Worm (Caenorhabditis elegans) whole organism, L4 larva: ENCODE data around the gene F07H5.13.

Experiments used
- F10B5.3 ChIP-seq: sonication (generic microtip); optimal IDR thresholded peaks from 2 replicates; lab custom pipeline; 2016; ENCODE audit warnings: mild to moderate bottlenecking, missing genetic modification characterization, missing compliant biosample characterization
- F44E2.7 ChIP-seq: fragments of 200-800 bp; sonication (Bioruptor generic); IDR thresholded peaks from 2 replicates; pipeline ENCODE4 v2.1.2; 2022; ENCODE audit warnings: missing genetic modification characterization, missing compliant biosample characterization
- T20F7.1 ChIP-seq: fragments of 200-800 bp; sonication (Bioruptor generic); optimal IDR thresholded peaks from 2 replicates; lab custom pipeline; 2018; ENCODE audit warnings: mild to moderate bottlenecking, missing genetic modification characterization, missing compliant biosample characterization
- T26A8.4 ChIP-seq: fragments of 200-800 bp; sonication (Bioruptor generic); IDR thresholded peaks from 2 replicates; pipeline ENCODE4 v1.3.6; 2022; ENCODE audit warnings: missing genetic modification characterization, missing compliant biosample characterization
- Y105C5A.15 ChIP-seq: fragments of 200-800 bp; sonication (Bioruptor generic); IDR thresholded peaks from 2 replicates; pipeline ENCODE4 v1.3.6; 2022; ENCODE audit warnings: missing genetic modification characterization, missing compliant biosample characterization
- Y5F2A.4 ChIP-seq: fragments of 200-800 bp; sonication (Bioruptor generic); optimal IDR thresholded peaks from 2 replicates; lab custom pipeline; 2018; ENCODE audit warnings: mild to moderate bottlenecking, missing genetic modification characterization, missing compliant biosample characterization
- aly-2 ChIP-seq: sonication (generic microtip); optimal IDR thresholded peaks from 2 replicates; lab custom pipeline; 2018; ENCODE audit warnings: missing biosample characterization, missing genetic modification characterization
- ceh-28 ChIP-seq: fragments of 150-350 bp; optimal IDR thresholded peaks from 2 replicates; lab custom pipeline; 2014; ENCODE audit warnings: missing biosample characterization, missing genetic modification reagents, missing genetic modification characterization
- ceh-32 ChIP-seq: sonication (generic microtip); optimal IDR thresholded peaks from 2 replicates; lab custom pipeline; 2016; ENCODE audit warnings: mild to moderate bottlenecking, missing genetic modification characterization, missing compliant biosample characterization; ENCODE audit not compliant: poor library complexity
- ceh-44 ChIP-seq: fragments of 200-800 bp; sonication (Bioruptor generic); IDR thresholded peaks from 2 replicates; pipeline ENCODE4 v1.3.6; 2022; ENCODE audit warnings: missing genetic modification reagents, missing genetic modification characterization, missing compliant biosample characterization
- cey-2 ChIP-seq: sonication (generic microtip); optimal IDR thresholded peaks from 3 replicates; lab custom pipeline; 2017; ENCODE audit warnings: missing genetic modification characterization, mild to moderate bottlenecking, missing compliant biosample characterization, antibody characterized with exemption, borderline replicate concordance; ENCODE audit not compliant: insufficient read depth
- ctbp-1 ChIP-seq: fragments of 200-800 bp; sonication (Bioruptor generic); IDR thresholded peaks from 2 replicates; pipeline ENCODE4 v1.3.6; 2022; ENCODE audit warnings: missing genetic modification reagents, missing genetic modification characterization, missing compliant biosample characterization
- daf-12 ChIP-seq: fragments of 150-350 bp; optimal IDR thresholded peaks from 2 replicates; lab custom pipeline; 2014; ENCODE audit warnings: missing biosample characterization, missing genetic modification reagents, missing genetic modification characterization
- daf-16 ChIP-seq, 3 experiments: sonication (generic microtip); optimal IDR thresholded peaks; 2 replicates each; lab custom pipeline; 2016 to 2017; ENCODE audit warnings: missing genetic modification characterization in 3 of 3, missing genetic modification reagents in 3 of 3, mild to moderate bottlenecking in 2 of 3, missing compliant biosample characterization in 2 of 3, missing biosample characterization in 1 of 3, moderate library complexity in 1 of 3
- dmd-6 ChIP-seq: fragments of 200-800 bp; sonication (Bioruptor generic); IDR thresholded peaks from 2 replicates; pipeline ENCODE4 v1.3.6; 2022; ENCODE audit warnings: missing genetic modification reagents, missing genetic modification characterization, missing compliant biosample characterization
- dpl-1 ChIP-seq: fragments of 150-350 bp; optimal IDR thresholded peaks from 2 replicates; lab custom pipeline; 2014; ENCODE audit warnings: missing biosample characterization, missing genetic modification reagents, missing genetic modification characterization
- egl-43 ChIP-seq: fragments of 200-800 bp; sonication (Bioruptor generic); IDR thresholded peaks from 2 replicates; pipeline ENCODE4 v1.3.6; 2022; ENCODE audit warnings: missing genetic modification reagents, missing genetic modification characterization, missing compliant biosample characterization
- fkh-10 ChIP-seq: fragments of 150-350 bp; optimal IDR thresholded peaks from 2 replicates; lab custom pipeline; 2014; ENCODE audit warnings: missing biosample characterization, missing genetic modification reagents, missing genetic modification characterization
- hif-1 ChIP-seq, 2 experiments: sonication (generic microtip); optimal IDR thresholded peaks; 2 replicates each; lab custom pipeline; 2016 to 2017; ENCODE audit warnings: missing compliant biosample characterization in 2 of 2, missing genetic modification characterization in 2 of 2, missing genetic modification reagents in 2 of 2, missing genotype in 2 of 2, mild to moderate bottlenecking in 1 of 2
- hlh-30 ChIP-seq: sonication (generic microtip); optimal IDR thresholded peaks from 2 replicates; lab custom pipeline; 2017; ENCODE audit warnings: antibody characterized with exemption, mild to moderate bottlenecking, missing genetic modification characterization, missing compliant biosample characterization; ENCODE audit not compliant: insufficient read depth
- hmg-1.1 ChIP-seq: fragments of 200-800 bp; sonication (Bioruptor generic); IDR thresholded peaks from 2 replicates; pipeline ENCODE4 v1.3.6; 2022; ENCODE audit warnings: missing genetic modification reagents, missing genetic modification characterization, missing compliant biosample characterization
- lin-13 ChIP-seq: fragments of 150-350 bp; optimal IDR thresholded peaks from 2 replicates; lab custom pipeline; 2014; ENCODE audit warnings: missing biosample characterization, missing genetic modification reagents, missing genetic modification characterization
- lin-38 ChIP-seq: fragments of 200-800 bp; sonication (Bioruptor generic); IDR thresholded peaks from 2 replicates; pipeline ENCODE4 v1.3.6; 2022; ENCODE audit warnings: missing genetic modification reagents, missing genetic modification characterization, missing compliant biosample characterization
- lsy-2 ChIP-seq, 2 experiments: fragments of 150-350 bp in 1 of 2; sonication (generic microtip) in 1 of 2; optimal IDR thresholded peaks; 2 replicates each; lab custom pipeline; 2014 to 2017; ENCODE audit warnings: missing biosample characterization in 2 of 2, missing genetic modification characterization in 2 of 2
- madf-9 ChIP-seq: fragments of 200-800 bp; sonication (Bioruptor generic); conservative IDR thresholded peaks from 2 replicates; pipeline ENCODE4 v1.3.6; 2022; ENCODE audit warnings: missing genetic modification reagents, missing genetic modification characterization, missing compliant biosample characterization
- mdl-1 ChIP-seq, 2 experiments: fragments of 150-350 bp in 1 of 2; sonication (generic microtip) in 1 of 2; optimal IDR thresholded peaks; 2 replicates each; lab custom pipeline; 2014 to 2017; ENCODE audit warnings: missing biosample characterization in 2 of 2, missing genetic modification characterization in 2 of 2
- mdt-29 ChIP-seq: fragments of 200-800 bp; sonication (Bioruptor generic); IDR thresholded peaks from 2 replicates; pipeline ENCODE4 v1.3.6; 2022; ENCODE audit warnings: missing genetic modification reagents, missing genetic modification characterization, missing compliant biosample characterization
- mes-2 ChIP-seq: sonication (generic microtip); optimal IDR thresholded peaks from 2 replicates; lab custom pipeline; 2016; ENCODE audit warnings: missing genotype, mild to moderate bottlenecking, missing genetic modification characterization, missing compliant biosample characterization; ENCODE audit not compliant: poor library complexity, severe bottlenecking
- mxl-3 ChIP-seq: fragments of 200-800 bp; sonication (Bioruptor generic); optimal IDR thresholded peaks from 2 replicates; lab custom pipeline; 2018; ENCODE audit warnings: mild to moderate bottlenecking, missing genetic modification characterization, missing compliant biosample characterization
- nhr-102 ChIP-seq: sonication (generic microtip); optimal IDR thresholded peaks from 2 replicates; lab custom pipeline; 2016; ENCODE audit warnings: mild to moderate bottlenecking, missing genetic modification characterization, moderate library complexity, missing compliant biosample characterization
- nhr-111 ChIP-seq: fragments of 200-800 bp; sonication (Bioruptor generic); optimal IDR thresholded peaks from 2 replicates; lab custom pipeline; 2018; ENCODE audit warnings: mild to moderate bottlenecking, missing genetic modification characterization, missing compliant biosample characterization
- nhr-237 ChIP-seq: sonication (generic microtip); optimal IDR thresholded peaks from 2 replicates; lab custom pipeline; 2017; ENCODE audit warnings: missing biosample characterization, missing genetic modification characterization
- nhr-48 ChIP-seq: sonication (generic microtip); optimal IDR thresholded peaks from 2 replicates; lab custom pipeline; 2016; ENCODE audit warnings: mild to moderate bottlenecking, missing genetic modification characterization, missing compliant biosample characterization
- nhr-77 ChIP-seq: fragments of 150-350 bp; optimal IDR thresholded peaks from 2 replicates; lab custom pipeline; 2014; ENCODE audit warnings: missing biosample characterization, missing genetic modification characterization
- rbr-2 ChIP-seq: sonication (generic microtip); optimal IDR thresholded peaks from 2 replicates; lab custom pipeline; 2016; ENCODE audit warnings: missing genotype, missing genetic modification characterization, missing compliant biosample characterization
- sdz-12 ChIP-seq: fragments of 200-800 bp; sonication (Bioruptor generic); optimal IDR thresholded peaks from 2 replicates; lab custom pipeline; 2018; ENCODE audit warnings: mild to moderate bottlenecking, missing genetic modification characterization, missing compliant biosample characterization
- skn-1 ChIP-seq: fragments of 150-350 bp; optimal IDR thresholded peaks from 2 replicates; lab custom pipeline; 2014; ENCODE audit warnings: missing biosample characterization, missing genetic modification characterization
- snpc-1.2 ChIP-seq: fragments of 200-800 bp; sonication (Bioruptor generic); IDR thresholded peaks from 2 replicates; pipeline ENCODE4 v1.3.6; 2022; ENCODE audit warnings: missing genetic modification reagents, missing genetic modification characterization, missing compliant biosample characterization
- spr-3 ChIP-seq: fragments of 200-800 bp; sonication (Bioruptor generic); optimal IDR thresholded peaks from 2 replicates; lab custom pipeline; 2018; ENCODE audit warnings: mild to moderate bottlenecking, missing genetic modification characterization, missing compliant biosample characterization
- unc-130 ChIP-seq: sonication (generic microtip); optimal IDR thresholded peaks from 2 replicates; lab custom pipeline; 2016; ENCODE audit warnings: missing genetic modification reagents, missing genetic modification characterization, missing compliant biosample characterization
- unc-62 ChIP-seq, 3 experiments: fragments of 150-350 bp in 1 of 3; sonication (generic microtip); optimal IDR thresholded peaks in 2 of 3; peaks in 1 of 3; 1 replicate in 1 of 3; 2 replicates in 2 of 3; lab custom pipeline; 2014 to 2017; ENCODE audit warnings: missing biosample characterization in 3 of 3, missing genetic modification characterization in 3 of 3, missing genetic modification reagents in 3 of 3, missing genotype in 1 of 3
- vab-7 ChIP-seq: fragments of 200-800 bp; sonication (Bioruptor generic); IDR thresholded peaks from 2 replicates; pipeline ENCODE4 v1.3.6; 2022; ENCODE audit warnings: missing genetic modification reagents, missing genetic modification characterization, missing compliant biosample characterization
- zag-1 ChIP-seq: fragments of 150-350 bp; optimal IDR thresholded peaks from 2 replicates; lab custom pipeline; 2014; ENCODE audit warnings: missing biosample characterization, missing genetic modification characterization
- zfp-2 ChIP-seq: sonication (generic microtip); optimal IDR thresholded peaks from 2 replicates; lab custom pipeline; 2016; ENCODE audit warnings: mild to moderate bottlenecking, missing genetic modification characterization, missing compliant biosample characterization
- zfp-3 ChIP-seq: fragments of 200-800 bp; sonication (Bioruptor generic); conservative IDR thresholded peaks from 2 replicates; pipeline ENCODE4 v1.3.6; 2022; ENCODE audit warnings: missing genetic modification reagents, missing genetic modification characterization, missing compliant biosample characterization
- zip-11 ChIP-seq: fragments of 200-800 bp; sonication (Bioruptor generic); IDR thresholded peaks from 2 replicates; pipeline ENCODE4 v1.3.6; 2022; ENCODE audit warnings: missing genetic modification characterization, missing compliant biosample characterization
- ztf-11 ChIP-seq: fragments of 150-350 bp; optimal IDR thresholded peaks from 2 replicates; lab custom pipeline; 2014; ENCODE audit warnings: missing biosample characterization, missing genetic modification characterization

The F07H5.13 gene

ce11 chrII:8785875-8786274 is 4.5 kb upstream of the F07H5.13 start:
- TF ChIP-seq unc-62 (GFP tag; optimal IDR thresholded peaks at IDR 0.05 in 1 of 2; lab: Kevin White, UChicago) (peak in 1 of 2 experiments; percentile 72), unc-62 (tag; optimal IDR thresholded peaks at IDR 0.05; lab: Kevin White, UChicago) (no peak), ceh-44 (GFP tag; lab: Robert Waterston, UW) (no peak), nhr-102 (tag; lab: Kevin White, UChicago) (no peak), madf-9 (GFP tag; lab: Robert Waterston, UW) (no peak), zip-11 (GFP tag; lab: Robert Waterston, UW) (no peak), hlh-30 (tag; lab: Kevin White, UChicago) (peak; percentile 82), mdt-29 (GFP tag; lab: Robert Waterston, UW) (no peak), ceh-32 (tag; lab: Kevin White, UChicago) (no peak), sdz-12 (GFP tag; lab: Kevin White, UChicago) (no peak), ceh-28 (tag; lab: Kevin White, UChicago) (peak; percentile 38), fkh-10 (GFP tag; lab: Kevin White, UChicago) (peak; percentile 17), ctbp-1 (GFP tag; lab: Robert Waterston, UW) (0 out of 2 replicates have a peak, but pooled peaks have one; percentile 14), skn-1 (tag; lab: Kevin White, UChicago) (no peak), lin-13 (no peak), egl-43 (GFP tag; lab: Robert Waterston, UW) (peak; percentile 60), mes-2 (peak; percentile 47), snpc-1.2 (GFP tag; lab: Robert Waterston, UW) (no peak), mdl-1 (tag; optimal IDR thresholded peaks at IDR 0.05; lab: Kevin White, UChicago) (peak; percentile 62 to 76), hif-1 (tag; optimal IDR thresholded peaks at IDR 0.05; lab: Kevin White, UChicago) (peak in 1 of 2 experiments; percentile 9), lsy-2 (tag; optimal IDR thresholded peaks at IDR 0.05; lab: Kevin White, UChicago) (peak in 1 of 2 experiments; percentile 34), T26A8.4 (GFP tag; lab: Robert Waterston, UW) (peak; percentile 61), zfp-3 (0 out of 2 replicates have a peak, but pooled peaks have one; percentile 73), spr-3 (GFP tag; lab: Kevin White, UChicago) (no peak), Y5F2A.4 (GFP tag; lab: Kevin White, UChicago) (no peak), hmg-1.1 (0 out of 2 replicates have a peak, but pooled peaks have one; percentile 39), rbr-2 (peak; percentile 50), vab-7 (GFP tag; lab: Robert Waterston, UW) (0 out of 2 replicates have a peak, but pooled peaks have one; percentile 9), aly-2 (tag; lab: Kevin White, UChicago) (no peak), mxl-3 (peak; percentile 37), nhr-77 (tag; lab: Kevin White, UChicago) (no peak)

- TF ChIP-seq Y105C5A.15 (no peak), F10B5.3 (tag; lab: Kevin White, UChicago) (no peak), lsy-2 (tag; optimal IDR thresholded peaks at IDR 0.05; lab: Kevin White, UChicago) (peak; percentile 74 to 94), hif-1 (tag; optimal IDR thresholded peaks at IDR 0.05; lab: Kevin White, UChicago) (peak in 1 of 2 experiments; percentile 83), dpl-1 (peak; percentile 78), nhr-48 (tag; lab: Kevin White, UChicago) (peak; percentile 70), nhr-237 (tag; lab: Kevin White, UChicago) (no peak), mdt-29 (GFP tag; lab: Robert Waterston, UW) (peak; percentile 92), nhr-111 (GFP tag; lab: Kevin White, UChicago) (no peak), zag-1 (no peak), T20F7.1 (GFP tag; lab: Kevin White, UChicago) (peak; percentile 80), unc-62 (GFP tag; optimal IDR thresholded peaks at IDR 0.05 in 1 of 2; lab: Kevin White, UChicago) (peak in 1 of 2 experiments; percentile 100), unc-62 (tag; optimal IDR thresholded peaks at IDR 0.05; lab: Kevin White, UChicago) (no peak), cey-2 (peak; percentile 52), daf-16 (GFP tag; optimal IDR thresholded peaks at IDR 0.05; lab: Kevin White, UChicago) (peak; percentile 64 to 73), daf-16 (tag; optimal IDR thresholded peaks at IDR 0.05; lab: Kevin White, UChicago) (peak; percentile 99), dmd-6 (GFP tag; lab: Robert Waterston, UW) (peak; percentile 91), nhr-77 (tag; lab: Kevin White, UChicago) (peak; percentile 87), aly-2 (tag; lab: Kevin White, UChicago) (no peak), F44E2.7 (GFP tag; lab: Robert Waterston, UW) (no peak), ceh-28 (tag; lab: Kevin White, UChicago) (peak; percentile 86), rbr-2 (peak; percentile 93), unc-130 (GFP tag; lab: Kevin White, UChicago) (no peak), lin-38 (GFP tag; lab: Robert Waterston, UW) (peak; percentile 60; the same call in 1 of the 2 replicates), ztf-11 (tag; lab: Kevin White, UChicago) (no peak), zfp-2 (tag; lab: Kevin White, UChicago) (peak; percentile 61), daf-12 (tag; lab: Kevin White, UChicago) (no peak)
Measured at ce11 chrII:8787376-8787775, 3.0 kb upstream of the F07H5.13 start.
